Fruit fly (Drosophila melanogaster) whole organism, embryonic: ENCODE measurements around the gene Amacr.

Source experiments
- Aef1 ChIP-seq: fragments of 200-800 bp; sonication (Bioruptor generic); IDR thresholded peaks from 3 replicates; pipeline ENCODE4 v1.3.6; 2022; ENCODE audit warnings: missing biosample characterization, missing genetic modification characterization
- B-H2 ChIP-seq: fragments of 200-800 bp; sonication (Bioruptor generic); optimal IDR thresholded peaks from 2 replicates; lab custom pipeline; 2018; ENCODE audit warnings: missing biosample characterization, mild to moderate bottlenecking, missing genetic modification characterization
- BtbVII ChIP-seq: fragments of 200-800 bp; sonication (Bioruptor generic); optimal IDR thresholded peaks from 3 replicates; lab custom pipeline; 2017; ENCODE audit warnings: missing biosample characterization, mild to moderate bottlenecking, missing genetic modification characterization
- CG10321 ChIP-seq: fragments of 200-800 bp; sonication (Bioruptor generic); IDR thresholded peaks from 2 replicates; pipeline ENCODE4 v1.3.6; 2022; ENCODE audit warnings: missing biosample characterization, missing genetic modification characterization
- CG11093 ChIP-seq: fragments of 200-800 bp; sonication (Bioruptor generic); IDR thresholded peaks from 3 replicates; pipeline ENCODE4 v1.3.6; 2022; ENCODE audit warnings: missing biosample characterization, missing genetic modification characterization
- CG11696 ChIP-seq: fragments of 200-800 bp; sonication (Bioruptor generic); IDR thresholded peaks from 2 replicates; pipeline ENCODE4 v1.3.6; 2022; ENCODE audit warnings: missing biosample characterization, missing genetic modification characterization
- CG13894 ChIP-seq: fragments of 200-800 bp; sonication (Bioruptor generic); optimal IDR thresholded peaks from 3 replicates; lab custom pipeline; 2018; ENCODE audit warnings: missing biosample characterization, mild to moderate bottlenecking, missing genetic modification characterization, moderate library complexity
- CG16863 ChIP-seq: fragments of 200-800 bp; sonication (Bioruptor generic); optimal IDR thresholded peaks from 3 replicates; lab custom pipeline; 2016; ENCODE audit warnings: missing biosample characterization, missing genetic modification characterization
- CG2199 ChIP-seq: fragments of 200-800 bp; sonication (Bioruptor generic); IDR thresholded peaks from 3 replicates; pipeline ENCODE4 v1.3.6; 2022; ENCODE audit warnings: missing biosample characterization, missing genetic modification characterization
- CG34376 ChIP-seq: fragments of 200-800 bp; sonication (Bioruptor generic); optimal IDR thresholded peaks from 2 replicates; lab custom pipeline; 2018; ENCODE audit warnings: missing biosample characterization, mild to moderate bottlenecking, missing genetic modification characterization
- CG4617 ChIP-seq: fragments of 200-800 bp; sonication (Bioruptor generic); optimal IDR thresholded peaks from 3 replicates; lab custom pipeline; 2016; ENCODE audit warnings: missing biosample characterization, missing genetic modification characterization, borderline replicate concordance
- CG4854 ChIP-seq: fragments of 200-800 bp; sonication (Bioruptor generic); optimal IDR thresholded peaks from 2 replicates; lab custom pipeline; 2016; ENCODE audit warnings: missing biosample characterization, missing genetic modification characterization, inconsistent platforms
- CG6175 ChIP-seq: fragments of 200-800 bp; sonication (Bioruptor generic); IDR thresholded peaks from 3 replicates; pipeline ENCODE4 v1.3.6; 2022; ENCODE audit warnings: missing biosample characterization, missing genetic modification characterization
- CG7928 ChIP-seq: fragments of 200-800 bp; sonication (Bioruptor generic); optimal IDR thresholded peaks from 2 replicates; lab custom pipeline; 2017; ENCODE audit warnings: missing biosample characterization, mild to moderate bottlenecking, missing genetic modification characterization
- CG9215 ChIP-seq: fragments of 200-800 bp; sonication (Bioruptor generic); IDR thresholded peaks from 2 replicates; pipeline ENCODE4 v1.3.6; 2022; ENCODE audit warnings: missing biosample characterization, missing genetic modification characterization
- CG9817 ChIP-seq: fragments of 200-800 bp; sonication (Bioruptor generic); optimal IDR thresholded peaks from 2 replicates; lab custom pipeline; 2018; ENCODE audit warnings: missing biosample characterization, mild to moderate bottlenecking, missing genetic modification characterization, moderate library complexity
- CTCF ChIP-seq: fragments of 200-800 bp; sonication (Bioruptor generic); optimal IDR thresholded peaks from 2 replicates; lab custom pipeline; 2017; ENCODE audit warnings: missing biosample characterization, mild to moderate bottlenecking, missing genetic modification characterization, moderate library complexity
- Camta ChIP-seq: fragments of 200-800 bp; sonication (Bioruptor generic); optimal IDR thresholded peaks from 2 replicates; lab custom pipeline; 2016; ENCODE audit warnings: missing biosample characterization, missing genetic modification characterization
- CkIIα-i1 ChIP-seq: fragments of 200-800 bp; sonication (Bioruptor generic); IDR thresholded peaks from 2 replicates; pipeline ENCODE4 v1.3.6; 2022; ENCODE audit warnings: missing biosample characterization, missing genetic modification characterization
- Dek ChIP-seq: fragments of 200-800 bp; sonication (Bioruptor generic); optimal IDR thresholded peaks from 3 replicates; lab custom pipeline; 2019; ENCODE audit warnings: missing biosample characterization, mild to moderate bottlenecking, missing genetic modification characterization, moderate library complexity
- Dref ChIP-seq: fragments of 200-800 bp; sonication (Bioruptor generic); IDR thresholded peaks from 2 replicates; pipeline ENCODE4 v1.3.6; 2022; ENCODE audit warnings: missing biosample characterization, missing genetic modification characterization
- E2f2 ChIP-seq: fragments of 200-800 bp; sonication (Bioruptor generic); IDR thresholded peaks from 2 replicates; pipeline ENCODE4 v1.3.6; 2022; ENCODE audit warnings: missing biosample characterization, missing genetic modification characterization
- ERR ChIP-seq: fragments of 200-800 bp; sonication (Bioruptor generic); optimal IDR thresholded peaks from 2 replicates; lab custom pipeline; 2016; ENCODE audit warnings: missing biosample characterization, missing genetic modification characterization
- Hr51 ChIP-seq, 2 experiments: fragments of 200-800 bp; sonication (Bioruptor generic); optimal IDR thresholded peaks; 2 replicates in 1 of 2; 3 replicates in 1 of 2; lab custom pipeline; 2016 to 2018; ENCODE audit warnings: missing biosample characterization in 2 of 2, missing genetic modification characterization in 2 of 2, mild to moderate bottlenecking in 1 of 2, moderate library complexity in 1 of 2
- Lhr ChIP-seq: fragments of 200-800 bp; sonication (Bioruptor generic); optimal IDR thresholded peaks from 3 replicates; lab custom pipeline; 2017; ENCODE audit warnings: mild to moderate bottlenecking, missing biosample characterization, missing genetic modification reagents, missing genetic modification characterization
- Mad ChIP-seq: fragments of 200-800 bp; sonication (Bioruptor generic); optimal IDR thresholded peaks from 2 replicates; lab custom pipeline; 2016; ENCODE audit warnings: missing biosample characterization, missing genetic modification characterization
- Nf-YA ChIP-seq: fragments of 200-800 bp; sonication (Bioruptor generic); IDR thresholded peaks from 2 replicates; pipeline ENCODE4 v1.3.6; 2022; ENCODE audit warnings: missing biosample characterization, missing genetic modification characterization
- Optix ChIP-seq: fragments of 200-800 bp; sonication (Bioruptor generic); IDR thresholded peaks from 3 replicates; pipeline ENCODE4 v1.3.6; 2022; ENCODE audit warnings: missing biosample characterization, missing genetic modification characterization
- Rx ChIP-seq: fragments of 200-800 bp; sonication (Bioruptor generic); IDR thresholded peaks from 2 replicates; pipeline ENCODE4 v1.3.6; 2022; ENCODE audit warnings: missing biosample characterization, missing genetic modification characterization
- Side ChIP-seq: fragments of 200-800 bp; sonication (Bioruptor generic); optimal IDR thresholded peaks from 2 replicates; lab custom pipeline; 2016; ENCODE audit warnings: missing biosample characterization, missing genetic modification characterization
- Sry-δ ChIP-seq: fragments of 200-800 bp; sonication (Bioruptor generic); optimal IDR thresholded peaks from 2 replicates; lab custom pipeline; 2016; ENCODE audit warnings: missing biosample characterization, missing genetic modification characterization
- Vsx1 ChIP-seq: fragments of 200-800 bp; sonication (Bioruptor generic); optimal IDR thresholded peaks from 2 replicates; lab custom pipeline; 2017; ENCODE audit warnings: missing biosample characterization, mild to moderate bottlenecking, missing genetic modification characterization, missing genetic modification reagents
- amos ChIP-seq: fragments of 200-800 bp; sonication (Bioruptor generic); IDR thresholded peaks from 2 replicates; pipeline ENCODE4 v1.3.6; 2022; ENCODE audit warnings: missing biosample characterization, missing genetic modification characterization; ENCODE audit not compliant: partially characterized antibody
- ap ChIP-seq: fragments of 200-800 bp; sonication (Bioruptor generic); IDR thresholded peaks from 2 replicates; pipeline ENCODE4 v1.3.6; 2022; ENCODE audit warnings: missing biosample characterization, missing genetic modification characterization
- caup ChIP-seq: fragments of 200-800 bp; sonication (Bioruptor generic); optimal IDR thresholded peaks from 3 replicates; lab custom pipeline; 2017; ENCODE audit warnings: missing biosample characterization, mild to moderate bottlenecking, missing genetic modification characterization, moderate library complexity; ENCODE audit not compliant: severe bottlenecking
- corto ChIP-seq: fragments of 200-800 bp; sonication (Bioruptor generic); optimal IDR thresholded peaks from 2 replicates; lab custom pipeline; 2016; ENCODE audit warnings: missing biosample characterization, mild to moderate bottlenecking, missing genetic modification characterization, moderate library complexity
- dysf ChIP-seq: fragments of 200-800 bp; sonication (Bioruptor generic); IDR thresholded peaks from 3 replicates; pipeline ENCODE4 v1.3.6; 2022; ENCODE audit warnings: missing biosample characterization, missing genetic modification characterization
- fd64A ChIP-seq: fragments of 200-800 bp; sonication (Bioruptor generic); optimal IDR thresholded peaks from 3 replicates; lab custom pipeline; 2018; ENCODE audit warnings: missing biosample characterization, mild to moderate bottlenecking, missing genetic modification characterization
- ftz-f1 ChIP-seq: fragments of 200-800 bp; sonication (Bioruptor generic); optimal IDR thresholded peaks from 2 replicates; lab custom pipeline; 2016; ENCODE audit warnings: missing biosample characterization, missing genetic modification characterization
- gfzf ChIP-seq: fragments of 200-800 bp; sonication (Bioruptor generic); optimal IDR thresholded peaks from 2 replicates; lab custom pipeline; 2016; ENCODE audit warnings: missing biosample characterization, mild to moderate bottlenecking, missing genetic modification characterization, moderate library complexity
- klu ChIP-seq: fragments of 200-800 bp; sonication (Bioruptor generic); IDR thresholded peaks from 2 replicates; pipeline ENCODE4 v1.3.6; 2022; ENCODE audit warnings: missing biosample characterization, missing genetic modification characterization
- lbe ChIP-seq: fragments of 200-800 bp; sonication (Bioruptor generic); optimal IDR thresholded peaks from 2 replicates; lab custom pipeline; 2016; ENCODE audit warnings: missing biosample characterization, mild to moderate bottlenecking, missing genetic modification characterization
- nerfin-2 ChIP-seq: fragments of 200-800 bp; sonication (Bioruptor generic); IDR thresholded peaks from 2 replicates; pipeline ENCODE4 v1.3.6; 2022; ENCODE audit warnings: missing biosample characterization, missing genetic modification characterization; ENCODE audit not compliant: partially characterized antibody
- onecut ChIP-seq: fragments of 200-800 bp; sonication (Bioruptor generic); IDR thresholded peaks from 2 replicates; pipeline ENCODE4 v1.3.6; 2022; ENCODE audit warnings: missing biosample characterization, missing genetic modification characterization
- repo ChIP-seq: fragments of 200-800 bp; sonication (Bioruptor generic); optimal IDR thresholded peaks from 2 replicates; lab custom pipeline; 2016; ENCODE audit warnings: missing biosample characterization, missing genetic modification characterization
- tio ChIP-seq: fragments of 200-800 bp; sonication (Bioruptor generic); optimal IDR thresholded peaks from 2 replicates; lab custom pipeline; 2017; ENCODE audit warnings: missing biosample characterization, missing genetic modification characterization, inconsistent platforms
- tup ChIP-seq: fragments of 200-800 bp; sonication (Bioruptor generic); optimal IDR thresholded peaks from 2 replicates; lab custom pipeline; 2016; ENCODE audit warnings: missing biosample characterization, mild to moderate bottlenecking, missing genetic modification characterization, moderate library complexity
- wek ChIP-seq: fragments of 200-800 bp; sonication (Bioruptor generic); optimal IDR thresholded peaks from 3 replicates; lab custom pipeline; 2018; ENCODE audit warnings: missing biosample characterization, mild to moderate bottlenecking, missing genetic modification characterization, moderate library complexity
- zen ChIP-seq: fragments of 200-800 bp; sonication (Bioruptor generic); optimal IDR thresholded peaks from 3 replicates; lab custom pipeline; 2018; ENCODE audit warnings: missing biosample characterization, mild to moderate bottlenecking, missing genetic modification characterization, moderate library complexity
- zfh1 ChIP-seq: fragments of 200-800 bp; sonication (Bioruptor generic); IDR thresholded peaks from 3 replicates; pipeline ENCODE4 v1.3.6; 2022; ENCODE audit warnings: missing biosample characterization, missing genetic modification characterization

Amacr gene

DNA sequence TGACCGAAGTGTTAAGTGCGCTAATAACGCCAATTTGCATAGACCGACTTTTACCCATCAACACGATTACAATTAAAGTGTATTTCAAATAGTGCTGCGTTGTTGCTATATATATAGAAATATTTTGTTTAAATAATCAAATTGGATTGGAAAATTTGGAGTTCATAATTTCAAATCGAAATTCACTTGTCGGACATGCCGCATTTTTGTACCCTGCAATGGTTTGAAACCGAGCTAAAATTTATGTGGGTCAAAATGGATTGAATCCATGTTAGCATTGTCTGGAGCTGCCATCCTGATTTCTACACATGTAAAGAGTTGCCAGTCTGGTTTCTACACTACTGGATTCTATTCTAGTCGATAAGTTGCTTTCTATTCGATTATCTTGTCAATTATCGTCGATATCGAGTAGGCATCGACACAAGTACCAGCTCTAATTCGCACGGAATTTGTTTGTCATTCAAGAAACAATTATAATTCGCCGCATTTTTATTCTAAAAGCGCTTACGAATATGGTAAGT is 35.2 kb upstream of the Amacr start, which contains the start of gene Pomp (continued):
- peak; percentile 78 for TF ChIP-seq BtbVII (GFP tag; lab: Kevin White, UChicago)
- peak; percentile 48 for TF ChIP-seq fd64A
- peak; percentile 52 for TF ChIP-seq Mad (GFP tag; lab: Kevin White, UChicago)
- TF ChIP-seq caup (GFP tag; lab: Kevin White, UChicago), result peak; percentile 79
- peak; percentile 81 for TF ChIP-seq CG13894
- peak; percentile 72 for TF ChIP-seq tup (GFP tag; lab: Kevin White, UChicago)
- TF ChIP-seq zen (tag; lab: Kevin White, UChicago), result peak; percentile 86
- peak; percentile 69 for TF ChIP-seq CG11696
- peak; percentile 25 for TF ChIP-seq ERR (GFP tag; lab: Kevin White, UChicago)
- TF ChIP-seq CG6175 (GFP tag; lab: Robert Waterston, UW), result peak; percentile 83
- TF ChIP-seq klu (GFP tag; lab: Robert Waterston, UW), result peak; percentile 80; the same call in 1 of the 2 replicates
- peak; percentile 95 for TF ChIP-seq Dref (GFP tag; lab: Robert Waterston, UW)
- no peak for TF ChIP-seq repo
- peak; percentile 64 to 87 for TF ChIP-seq Hr51 (GFP tag; optimal IDR thresholded peaks at IDR 0.05; lab: Kevin White, UChicago)
- peak; percentile 96 for TF ChIP-seq Lhr (GFP tag; lab: Kevin White, UChicago)
- peak; percentile 92 for TF ChIP-seq zfh1
- TF ChIP-seq Optix (GFP tag; lab: Robert Waterston, UW), result peak; percentile 67; the same call in 1 of the 3 replicates
- peak; percentile 41 for TF ChIP-seq CG7928 (GFP tag; lab: Kevin White, UChicago)
- TF ChIP-seq Camta (GFP tag; lab: Kevin White, UChicago), result peak; percentile 45
- TF ChIP-seq dysf (GFP tag; lab: Robert Waterston, UW), result peak; percentile 94
- TF ChIP-seq Rx (GFP tag; lab: Robert Waterston, UW), result peak; percentile 78
- TF ChIP-seq gfzf, result peak; percentile 47
- peak; percentile 60 for TF ChIP-seq CG10321 (GFP tag; lab: Robert Waterston, UW)
- peak; percentile 60 for TF ChIP-seq CG4617 (GFP tag; lab: Kevin White, UChicago)
- peak; percentile 73 for TF ChIP-seq CG9215
- TF ChIP-seq E2f2, result peak; percentile 73
- TF ChIP-seq CkIIα-i1, result 0 out of 2 replicates have a peak, but pooled peaks have one; percentile 41
- TF ChIP-seq Vsx1 (GFP tag; lab: Kevin White, UChicago), result peak; percentile 81
- peak; percentile 57 for TF ChIP-seq ftz-f1 (GFP tag; lab: Kevin White, UChicago)
- peak; percentile 75 for TF ChIP-seq tio
- TF ChIP-seq Dek (tag; lab: Kevin White, UChicago), result peak; percentile 82
- TF ChIP-seq CG11093 (GFP tag; lab: Robert Waterston, UW), result peak; percentile 81
- peak; percentile 45 for TF ChIP-seq CG4854 (GFP tag; lab: Kevin White, UChicago)
- TF ChIP-seq B-H2 (GFP tag; lab: Kevin White, UChicago), result peak; percentile 49
- TF ChIP-seq nerfin-2, result 0 out of 2 replicates have a peak, but pooled peaks have one; percentile 35
- peak; percentile 93 for TF ChIP-seq Sry-δ
- peak; percentile 97 for TF ChIP-seq CG16863 (GFP tag; lab: Kevin White, UChicago)
- peak; percentile 29 for TF ChIP-seq CG34376 (GFP tag; lab: Kevin White, UChicago)
- peak; percentile 78 for TF ChIP-seq CTCF (GFP tag; lab: Kevin White, UChicago)
- TF ChIP-seq Nf-YA (GFP tag; lab: Robert Waterston, UW), result peak; percentile 84
- peak; percentile 56 for TF ChIP-seq CG9817 (tag; lab: Kevin White, UChicago)
- TF ChIP-seq lbe, result peak; percentile 71
- peak; percentile 68 for TF ChIP-seq onecut
- TF ChIP-seq amos (GFP tag; lab: Robert Waterston, UW), result peak; percentile 62; the same call in 1 of the 2 replicates
- peak; percentile 80 for TF ChIP-seq corto (GFP tag; lab: Kevin White, UChicago)
- peak; percentile 83 for TF ChIP-seq CG2199 (GFP tag; lab: Robert Waterston, UW)
- TF ChIP-seq Side, result peak; percentile 57
- peak; percentile 56 for TF ChIP-seq wek (GFP tag; lab: Kevin White, UChicago)
- peak; percentile 54; the same call in 1 of the 2 replicates for TF ChIP-seq ap (GFP tag; lab: Robert Waterston, UW)
- TF ChIP-seq Aef1 (GFP tag; lab: Robert Waterston, UW), result peak; percentile 81
